Worm (Caenorhabditis elegans) whole organism, L1 larva: ENCODE results near the gene cyn-4.

Experiments used
- egl-27 ChIP-seq, 2 experiments: fragments of 150-350 bp in 1 of 2; sonication (generic microtip); optimal IDR thresholded peaks; 3 replicates each; lab custom pipeline; 2017 to 2018; ENCODE audit warnings: missing biosample characterization in 2 of 2, missing genetic modification characterization in 2 of 2, missing genetic modification reagents in 2 of 2
- fos-1 ChIP-seq: fragments of 150-350 bp; optimal IDR thresholded peaks from 2 replicates; lab custom pipeline; 2014; ENCODE audit warnings: missing biosample characterization, missing genetic modification characterization
- pqm-1 ChIP-seq: sonication (generic microtip); optimal IDR thresholded peaks from 3 replicates; lab custom pipeline; 2017; ENCODE audit warnings: missing biosample characterization, missing genetic modification characterization
- snpc-4 ChIP-seq: fragments of 150-350 bp; optimal IDR thresholded peaks from 2 replicates; lab custom pipeline; 2014; ENCODE audit warnings: missing biosample characterization, missing genetic modification characterization
- unc-62 ChIP-seq: fragments of 150-350 bp; optimal IDR thresholded peaks from 2 replicates; lab custom pipeline; 2014; ENCODE audit warnings: missing biosample characterization, missing genetic modification reagents, missing genetic modification characterization

DNA sequence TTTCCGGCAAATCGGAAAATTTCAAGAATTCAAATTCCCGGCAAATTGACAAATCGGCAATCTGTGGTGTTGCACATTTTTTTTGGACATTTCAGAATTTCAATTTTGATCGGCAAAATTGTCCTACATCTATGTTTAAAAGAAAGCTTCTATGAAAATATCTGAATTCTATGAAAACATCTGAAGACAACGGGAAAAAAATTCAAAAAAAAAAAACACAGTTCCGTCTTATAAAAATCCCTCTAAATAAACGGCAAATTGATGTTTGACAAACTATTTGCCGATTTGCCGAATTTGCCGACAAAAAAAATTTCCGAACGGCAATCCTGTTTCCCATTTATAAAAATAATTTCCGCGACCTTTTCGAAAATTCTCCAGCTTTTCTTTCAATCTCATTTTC, 42.0 kb upstream of the cyn-4 start, which contains the start of gene F44F4.15:
- no peak for TF ChIP-seq egl-27 (tag; optimal IDR thresholded peaks at IDR 0.05; lab: Kevin White, UChicago)
- TF ChIP-seq fos-1, result no peak
- TF ChIP-seq pqm-1 (tag; lab: Kevin White, UChicago), result no peak
- TF ChIP-seq snpc-4 (tag; lab: Kevin White, UChicago), result no peak
- no peak for TF ChIP-seq unc-62 (GFP tag; lab: Kevin White, UChicago)
